Fruit fly (Drosophila melanogaster) whole organism, embryonic: ENCODE data around the gene CG2767.

Experiments used
- Atf6 ChIP-seq: fragments of 200-800 bp; sonication (Bioruptor generic); IDR thresholded peaks from 2 replicates; pipeline ENCODE4 v1.3.6; 2022; ENCODE audit warnings: missing biosample characterization, missing genetic modification characterization
- CG10565 ChIP-seq: fragments of 200-800 bp; sonication (Bioruptor generic); optimal IDR thresholded peaks from 3 replicates; lab custom pipeline; 2016; ENCODE audit warnings: missing biosample characterization, mild to moderate bottlenecking, missing genetic modification characterization
- CG10959 ChIP-seq: fragments of 200-800 bp; sonication (Bioruptor generic); IDR thresholded peaks from 2 replicates; pipeline ENCODE4 v1.3.6; 2022; ENCODE audit warnings: missing biosample characterization, missing genetic modification characterization
- CG11504 ChIP-seq: fragments of 200-800 bp; sonication (Bioruptor generic); optimal IDR thresholded peaks from 3 replicates; lab custom pipeline; 2019; ENCODE audit warnings: missing biosample characterization, mild to moderate bottlenecking, missing genetic modification characterization, moderate library complexity
- CG11695 ChIP-seq: fragments of 200-800 bp; sonication (Bioruptor generic); IDR thresholded peaks from 3 replicates; pipeline ENCODE4 v1.3.6; 2022; ENCODE audit warnings: missing biosample characterization, missing genetic modification characterization
- CG12071 ChIP-seq: fragments of 200-800 bp; sonication (Bioruptor generic); optimal IDR thresholded peaks from 3 replicates; lab custom pipeline; 2018; ENCODE audit warnings: missing biosample characterization, mild to moderate bottlenecking, missing genetic modification characterization
- CG12744 ChIP-seq: fragments of 200-800 bp; sonication (Bioruptor generic); optimal IDR thresholded peaks from 2 replicates; lab custom pipeline; 2016; ENCODE audit warnings: missing biosample characterization, missing genetic modification characterization
- CG12942 ChIP-seq: fragments of 200-800 bp; sonication (Bioruptor generic); optimal IDR thresholded peaks from 3 replicates; lab custom pipeline; 2016; ENCODE audit warnings: missing biosample characterization, missing genetic modification characterization
- CG14667 ChIP-seq: fragments of 200-800 bp; sonication (Bioruptor generic); IDR thresholded peaks from 2 replicates; pipeline ENCODE4 v1.3.6; 2022; ENCODE audit warnings: missing biosample characterization, missing genetic modification characterization
- CG14860 ChIP-seq: fragments of 200-800 bp; sonication (Bioruptor generic); IDR thresholded peaks from 3 replicates; pipeline ENCODE4 v1.3.6; 2022; ENCODE audit warnings: missing biosample characterization, missing genetic modification characterization; ENCODE audit not compliant: partially characterized antibody
- CG15073 ChIP-seq: fragments of 200-800 bp; sonication (Bioruptor generic); optimal IDR thresholded peaks from 2 replicates; lab custom pipeline; 2016; ENCODE audit warnings: missing biosample characterization, missing genetic modification characterization
- CG1529 ChIP-seq: fragments of 200-800 bp; sonication (Bioruptor generic); optimal IDR thresholded peaks from 3 replicates; lab custom pipeline; 2018; ENCODE audit warnings: missing biosample characterization, missing genetic modification characterization
- CG17359 ChIP-seq: fragments of 200-800 bp; sonication (Bioruptor generic); optimal IDR thresholded peaks from 3 replicates; lab custom pipeline; 2018; ENCODE audit warnings: missing biosample characterization, mild to moderate bottlenecking, missing genetic modification characterization, moderate library complexity
- CG18599 ChIP-seq: fragments of 200-800 bp; sonication (Bioruptor generic); optimal IDR thresholded peaks from 3 replicates; lab custom pipeline; 2017; ENCODE audit warnings: missing biosample characterization, missing genetic modification characterization, mild to moderate bottlenecking, moderate library complexity, missing genetic modification reagents
- CG31365 ChIP-seq: fragments of 200-800 bp; sonication (Bioruptor generic); optimal IDR thresholded peaks from 2 replicates; lab custom pipeline; 2018; ENCODE audit warnings: missing biosample characterization, mild to moderate bottlenecking, missing genetic modification characterization
- CG3407 ChIP-seq: fragments of 200-800 bp; sonication (Bioruptor generic); optimal IDR thresholded peaks from 2 replicates; lab custom pipeline; 2018; ENCODE audit warnings: missing biosample characterization, mild to moderate bottlenecking, missing genetic modification characterization
- CG42726 ChIP-seq: fragments of 200-800 bp; sonication (Bioruptor generic); IDR thresholded peaks from 2 replicates; pipeline ENCODE4 v1.3.6; 2022; ENCODE audit warnings: missing biosample characterization, missing genetic modification characterization; ENCODE audit not compliant: partially characterized antibody
- CG4617 ChIP-seq: fragments of 200-800 bp; sonication (Bioruptor generic); optimal IDR thresholded peaks from 3 replicates; lab custom pipeline; 2016; ENCODE audit warnings: missing biosample characterization, missing genetic modification characterization, borderline replicate concordance
- CG4707 ChIP-seq: fragments of 200-800 bp; sonication (Bioruptor generic); optimal IDR thresholded peaks from 2 replicates; lab custom pipeline; 2018; ENCODE audit warnings: missing biosample characterization, mild to moderate bottlenecking, missing genetic modification characterization, moderate library complexity
- CG5953 ChIP-seq: fragments of 200-800 bp; sonication (Bioruptor generic); IDR thresholded peaks from 2 replicates; pipeline ENCODE4 v1.3.6; 2022; ENCODE audit warnings: missing biosample characterization, missing genetic modification characterization
- CG6689 ChIP-seq: fragments of 200-800 bp; sonication (Bioruptor generic); IDR thresholded peaks from 2 replicates; pipeline ENCODE4 v1.3.6; 2022; ENCODE audit warnings: missing biosample characterization, missing genetic modification characterization
- CG7786 ChIP-seq: fragments of 200-800 bp; sonication (Bioruptor generic); optimal IDR thresholded peaks from 2 replicates; lab custom pipeline; 2016; ENCODE audit warnings: missing biosample characterization, missing genetic modification characterization
- CG8089 ChIP-seq: fragments of 200-800 bp; sonication (Bioruptor generic); optimal IDR thresholded peaks from 3 replicates; lab custom pipeline; 2016; ENCODE audit warnings: missing biosample characterization, missing genetic modification characterization
- CG9932 ChIP-seq: fragments of 200-800 bp; sonication (Bioruptor generic); IDR thresholded peaks from 2 replicates; pipeline ENCODE4 v1.3.6; 2022; ENCODE audit warnings: missing biosample characterization, missing genetic modification characterization
- Dip3 ChIP-seq: fragments of 200-800 bp; sonication (Bioruptor generic); optimal IDR thresholded peaks from 3 replicates; lab custom pipeline; 2016; ENCODE audit warnings: missing biosample characterization, missing genetic modification characterization
- E2f2 ChIP-seq: fragments of 200-800 bp; sonication (Bioruptor generic); IDR thresholded peaks from 2 replicates; pipeline ENCODE4 v1.3.6; 2022; ENCODE audit warnings: missing biosample characterization, missing genetic modification characterization
- GATAe ChIP-seq: fragments of 200-800 bp; sonication (Bioruptor generic); conservative IDR thresholded peaks from 2 replicates; pipeline ENCODE4 v1.3.6; 2022; ENCODE audit warnings: missing biosample characterization, missing genetic modification characterization
- HHEX ChIP-seq: fragments of 200-800 bp; sonication (Bioruptor generic); optimal IDR thresholded peaks from 3 replicates; lab custom pipeline; 2017; ENCODE audit warnings: missing biosample characterization, mild to moderate bottlenecking, missing genetic modification characterization, missing genetic modification reagents
- HLH54F ChIP-seq: fragments of 200-800 bp; sonication (Bioruptor generic); optimal IDR thresholded peaks from 3 replicates; lab custom pipeline; 2016; ENCODE audit warnings: missing biosample characterization, missing genetic modification characterization
- Xrp1 ChIP-seq: fragments of 200-800 bp; sonication (Bioruptor generic); IDR thresholded peaks from 2 replicates; pipeline ENCODE4 v1.3.6; 2022; ENCODE audit warnings: missing biosample characterization, missing genetic modification characterization
- cas ChIP-seq: fragments of 200-800 bp; sonication (Bioruptor generic); IDR thresholded peaks from 2 replicates; pipeline ENCODE4 v1.3.6; 2022; ENCODE audit warnings: missing biosample characterization, missing genetic modification characterization
- chif ChIP-seq, 2 experiments: fragments of 200-800 bp; sonication (Bioruptor generic); optimal IDR thresholded peaks; 3 replicates each; lab custom pipeline; 2016; ENCODE audit warnings: missing biosample characterization in 2 of 2, missing genetic modification characterization in 2 of 2
- crc ChIP-seq: fragments of 200-800 bp; sonication (Bioruptor generic); optimal IDR thresholded peaks from 2 replicates; lab custom pipeline; 2016; ENCODE audit warnings: missing biosample characterization, missing genetic modification characterization
- dmrt11E ChIP-seq: fragments of 200-800 bp; sonication (Bioruptor generic); optimal IDR thresholded peaks from 3 replicates; lab custom pipeline; 2018; ENCODE audit warnings: missing biosample characterization, mild to moderate bottlenecking, missing genetic modification characterization, moderate library complexity
- emc ChIP-seq: fragments of 200-800 bp; sonication (Bioruptor generic); optimal IDR thresholded peaks from 2 replicates; lab custom pipeline; 2016; ENCODE audit warnings: missing biosample characterization, missing genetic modification characterization
- fru ChIP-seq: fragments of >200 bp; optimal IDR thresholded peaks from 2 replicates; lab custom pipeline; 2017
- jumu ChIP-seq: fragments of 200-800 bp; sonication (Bioruptor generic); optimal IDR thresholded peaks from 3 replicates; lab custom pipeline; 2016; ENCODE audit warnings: missing biosample characterization, missing genetic modification characterization
- lab ChIP-seq: fragments of 200-800 bp; sonication (Bioruptor generic); optimal IDR thresholded peaks from 3 replicates; lab custom pipeline; 2017; ENCODE audit warnings: missing biosample characterization, missing genetic modification characterization, mild to moderate bottlenecking, moderate library complexity, missing genetic modification reagents
- nmo ChIP-seq: fragments of 200-800 bp; sonication (Bioruptor generic); optimal IDR thresholded peaks from 2 replicates; lab custom pipeline; 2018; ENCODE audit warnings: missing biosample characterization, mild to moderate bottlenecking, missing genetic modification characterization, moderate library complexity
- otp ChIP-seq: fragments of 200-800 bp; sonication (Bioruptor generic); IDR thresholded peaks from 3 replicates; pipeline ENCODE4, ENCODE4 v1.3.6; 2022; ENCODE audit warnings: missing biosample characterization, missing genetic modification characterization
- peb ChIP-seq: fragments of 200-800 bp; sonication (Bioruptor generic); IDR thresholded peaks from 2 replicates; pipeline ENCODE4 v1.3.6; 2022; ENCODE audit warnings: missing biosample characterization, missing genetic modification characterization
- psq ChIP-seq: fragments of 200-800 bp; sonication (Bioruptor generic); optimal IDR thresholded peaks from 2 replicates; lab custom pipeline; 2017; ENCODE audit warnings: missing biosample characterization, missing genetic modification characterization
- row ChIP-seq: fragments of 200-800 bp; sonication (Bioruptor generic); IDR thresholded peaks from 3 replicates; pipeline ENCODE4 v1.3.6; 2022; ENCODE audit warnings: missing biosample characterization, missing genetic modification characterization
- sens-2 ChIP-seq: fragments of 200-800 bp; sonication (Bioruptor generic); IDR thresholded peaks from 2 replicates; pipeline ENCODE4 v1.3.6; 2022; ENCODE audit warnings: missing biosample characterization, missing genetic modification characterization
- seq ChIP-seq: fragments of 200-800 bp; sonication (Bioruptor generic); IDR thresholded peaks from 2 replicates; pipeline ENCODE4 v1.3.6; 2022; ENCODE audit warnings: missing biosample characterization, missing genetic modification characterization
- sim ChIP-seq: fragments of 200-800 bp; sonication (Bioruptor generic); IDR thresholded peaks from 2 replicates; pipeline ENCODE4 v1.3.6; 2022; ENCODE audit warnings: missing biosample characterization, missing genetic modification characterization
- slou ChIP-seq: fragments of 200-800 bp; sonication (Bioruptor generic); optimal IDR thresholded peaks from 3 replicates; lab custom pipeline; 2016; ENCODE audit warnings: missing biosample characterization, missing genetic modification characterization
- stwl ChIP-seq: fragments of 200-800 bp; sonication (Bioruptor generic); optimal IDR thresholded peaks from 3 replicates; lab custom pipeline; 2018; ENCODE audit warnings: missing biosample characterization, mild to moderate bottlenecking, missing genetic modification characterization, moderate library complexity
- trh ChIP-seq: fragments of 200-800 bp; sonication (Bioruptor generic); optimal IDR thresholded peaks from 2 replicates; lab custom pipeline; 2016; ENCODE audit warnings: missing biosample characterization, missing genetic modification characterization
- zen ChIP-seq: fragments of 200-800 bp; sonication (Bioruptor generic); optimal IDR thresholded peaks from 3 replicates; lab custom pipeline; 2018; ENCODE audit warnings: missing biosample characterization, mild to moderate bottlenecking, missing genetic modification characterization, moderate library complexity
- zfh2 ChIP-seq: fragments of 200-800 bp; sonication (Bioruptor generic); optimal IDR thresholded peaks from 2 replicates; lab custom pipeline; 2016; ENCODE audit warnings: missing biosample characterization, missing genetic modification characterization

The CG2767 gene

DNA sequence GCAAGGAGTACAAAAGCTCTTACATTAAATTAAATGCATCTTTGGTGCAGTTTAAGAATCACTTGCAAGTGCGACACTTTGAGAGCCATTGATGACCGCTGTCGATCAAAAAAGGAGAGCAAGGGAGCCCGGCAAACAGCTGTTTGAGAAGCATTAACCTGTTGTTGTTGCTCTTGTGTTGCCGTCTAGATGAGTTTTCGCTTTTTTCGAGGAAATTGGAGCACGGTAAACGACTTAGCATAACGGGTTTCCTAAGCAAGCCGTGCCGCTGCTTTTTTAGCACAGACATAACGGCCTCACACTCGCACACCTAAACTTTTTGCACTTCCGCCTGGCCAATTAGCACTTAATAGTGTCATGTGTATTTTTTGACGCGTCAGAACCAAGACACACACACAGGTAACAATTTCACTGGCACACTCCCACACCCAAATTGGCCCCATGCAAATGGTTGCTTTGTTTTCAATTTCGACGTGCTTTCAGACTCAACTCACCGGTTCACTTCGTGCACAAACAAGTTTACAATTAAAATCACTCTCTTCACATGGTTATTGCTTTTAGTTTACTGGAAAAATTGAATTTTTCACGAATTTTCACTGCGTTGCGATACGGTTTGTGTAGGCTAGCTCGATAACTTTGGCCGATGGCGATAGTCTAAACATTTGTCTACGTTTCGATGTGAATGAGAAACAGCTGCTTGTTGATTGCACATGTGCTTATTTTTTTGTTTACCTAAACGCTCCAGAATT is 22.4 kb upstream of the CG2767 start, which contains the start of the genes CG10903 and CG2747 (continued):
- TF ChIP-seq GATAe (GFP tag; lab: Robert Waterston, UW) (no peak), row (GFP tag; lab: Robert Waterston, UW) (peak; percentile 23; the same call in 1 of the 3 replicates), fru (lab: Kevin White, UChicago) (no peak), CG12071 (no peak), zen (tag; lab: Kevin White, UChicago) (no peak), E2f2 (GFP tag; lab: Robert Waterston, UW) (peak; percentile 14; the same call in 1 of the 2 replicates), CG1529 (GFP tag; lab: Kevin White, UChicago) (no peak), CG4617 (peak; percentile 76), otp (GFP tag; lab: Robert Waterston, UW) (no peak), seq (no peak), cas (GFP tag; lab: Robert Waterston, UW) (no peak), chif (GFP tag; optimal IDR thresholded peaks at IDR 0.05; lab: Kevin White, UChicago) (no peak), HHEX (GFP tag; lab: Kevin White, UChicago) (no peak), trh (GFP tag; lab: Kevin White, UChicago) (no peak), CG6689 (GFP tag; lab: Robert Waterston, UW) (no peak), CG4707 (no peak), sim (GFP tag; lab: Robert Waterston, UW) (no peak), lab (GFP tag; lab: Kevin White, UChicago) (no peak), CG10565 (no peak), CG12744 (GFP tag; lab: Kevin White, UChicago) (no peak), slou (GFP tag; lab: Kevin White, UChicago) (no peak), CG11695 (GFP tag; lab: Robert Waterston, UW) (no peak), dmrt11E (no peak), CG18599 (GFP tag; lab: Kevin White, UChicago) (no peak), CG14667 (GFP tag; lab: Robert Waterston, UW) (no peak), CG42726 (GFP tag; lab: Robert Waterston, UW) (no peak), CG12942 (GFP tag; lab: Kevin White, UChicago) (no peak), stwl (tag; lab: Kevin White, UChicago) (peak; percentile 22), Xrp1 (GFP tag; lab: Robert Waterston, UW) (no peak), CG7786 (GFP tag; lab: Kevin White, UChicago) (no peak), sens-2 (GFP tag; lab: Robert Waterston, UW) (no peak), emc (GFP tag; lab: Kevin White, UChicago) (no peak), CG9932 (GFP tag; lab: Robert Waterston, UW) (no peak), CG11504 (tag; lab: Kevin White, UChicago) (no peak), Dip3 (no peak), CG10959 (no peak), CG8089 (GFP tag; lab: Kevin White, UChicago) (no peak), crc (GFP tag; lab: Kevin White, UChicago) (no peak), CG17359 (tag; lab: Kevin White, UChicago) (no peak), psq (GFP tag; lab: Kevin White, UChicago) (no peak), CG5953 (no peak), peb (GFP tag; lab: Robert Waterston, UW) (no peak), CG3407 (no peak), CG14860 (0 out of 3 replicates have a peak, but pooled peaks have one; percentile 38), zfh2 (GFP tag; lab: Kevin White, UChicago) (no peak), CG15073 (GFP tag; lab: Kevin White, UChicago) (no peak), nmo (GFP tag; lab: Kevin White, UChicago) (peak; percentile 24), jumu (GFP tag; lab: Kevin White, UChicago) (no peak), CG31365 (tag; lab: Kevin White, UChicago) (no peak), HLH54F (GFP tag; lab: Kevin White, UChicago) (no peak), Atf6 (no peak)
